Worm (Caenorhabditis elegans) whole organism, L3 larva: Measurements from ENCODE around the gene F19B10.3.

Source experiments
- ceh-9 ChIP-seq: sonication (generic microtip); optimal IDR thresholded peaks from 2 replicates; lab custom pipeline; 2018; ENCODE audit warnings: missing biosample characterization, missing genetic modification characterization
- daf-12 ChIP-seq: fragments of 150-350 bp; optimal IDR thresholded peaks from 2 replicates; lab custom pipeline; 2014; ENCODE audit warnings: missing biosample characterization, missing genetic modification reagents, missing genetic modification characterization
- egl-27 ChIP-seq: sonication (generic microtip); optimal IDR thresholded peaks from 4 replicates; lab custom pipeline; 2017; ENCODE audit warnings: missing biosample characterization, missing genetic modification reagents, missing genetic modification characterization
- elt-3 ChIP-seq, 3 experiments: fragments of 150-350 bp in 1 of 3; sonication (generic microtip) in 2 of 3; optimal IDR thresholded peaks; 2 replicates in 2 of 3; 4 replicates in 1 of 3; lab custom pipeline; 2014 to 2017; ENCODE audit warnings: missing biosample characterization in 3 of 3, missing genetic modification characterization in 3 of 3
- fkh-10 ChIP-seq: sonication (generic microtip); optimal IDR thresholded peaks from 2 replicates; lab custom pipeline; 2017; ENCODE audit warnings: missing biosample characterization, missing genetic modification reagents, missing genetic modification characterization
- lin-15B ChIP-seq: fragments of 150-350 bp; optimal IDR thresholded peaks from 2 replicates; lab custom pipeline; 2014; ENCODE audit warnings: missing biosample characterization, missing genetic modification characterization
- nhr-11 ChIP-seq: fragments of 150-350 bp; optimal IDR thresholded peaks from 2 replicates; lab custom pipeline; 2014; ENCODE audit warnings: missing biosample characterization, missing genetic modification characterization
- nhr-28 ChIP-seq: fragments of 150-350 bp; optimal IDR thresholded peaks from 2 replicates; lab custom pipeline; 2014; ENCODE audit warnings: missing biosample characterization, missing genetic modification characterization
- pha-4 ChIP-seq: fragments of 150-350 bp; optimal IDR thresholded peaks from 2 replicates; lab custom pipeline; 2014; ENCODE audit warnings: missing biosample characterization, missing genetic modification reagents, missing genetic modification characterization
- sea-2 ChIP-seq: fragments of 150-350 bp; sonication (generic microtip); optimal IDR thresholded peaks from 4 replicates; lab custom pipeline; 2014; ENCODE audit warnings: missing biosample characterization, missing genetic modification reagents, missing genetic modification characterization

ce11 chrII:3684487-3685067 lies 20.0 kb downstream of the F19B10.3 start:
- TF ChIP-seq egl-27 (tag; lab: Kevin White, UChicago), result no peak
- no peak for TF ChIP-seq elt-3 (tag; optimal IDR thresholded peaks at IDR 0.05; lab: Kevin White, UChicago)
- TF ChIP-seq ceh-9 (tag; lab: Kevin White, UChicago), result no peak
- no peak for TF ChIP-seq nhr-28 (tag; lab: Kevin White, UChicago)
- TF ChIP-seq fkh-10 (GFP tag; lab: Kevin White, UChicago), result no peak
- no peak for TF ChIP-seq pha-4
- no peak for TF ChIP-seq nhr-11 (tag; lab: Kevin White, UChicago)
- TF ChIP-seq daf-12, result no peak
- no peak for TF ChIP-seq lin-15B (tag; lab: Kevin White, UChicago)
- no peak for TF ChIP-seq sea-2 (GFP tag; lab: Kevin White, UChicago)
